Worm (Caenorhabditis elegans): ENCODE measurements around the gene hmgs-1.

- TF ChIP-seq F39B2.1 (GFP tag; IDR thresholded peaks at IDR 0.05): no peak
- TF ChIP-seq unc-130 (GFP tag; optimal IDR thresholded peaks at IDR 0.05): no peak
- no peak for TF ChIP-seq F23B12.7 (tag; optimal IDR thresholded peaks at IDR 0.05; ENCODE audit: insufficient read depth)
Measured at ce11 chrV:5712652-5713051, 28.3 kb upstream of the hmgs-1 start, which contains the start of gene gcst-1.

Measured in whole organism, young adult.